Worm (Caenorhabditis elegans) whole organism, mixed stage, embryonic: ENCODE measurements around the gene unc-30.

ENCODE experiments used
- M03D4.4 ChIP-seq: sonication (generic microtip); optimal IDR thresholded peaks from 2 replicates; lab custom pipeline; 2017; ENCODE audit warnings: mild to moderate bottlenecking, missing genetic modification characterization, missing compliant biosample characterization
- bed-3 ChIP-seq: fragments of 200-800 bp; sonication (Bioruptor generic); optimal IDR thresholded peaks from 3 replicates; lab custom pipeline; 2018; ENCODE audit warnings: mild to moderate bottlenecking, missing genetic modification characterization, moderate library complexity, missing compliant biosample characterization
- blmp-1 ChIP-seq: fragments of 150-350 bp; optimal IDR thresholded peaks from 2 replicates; lab custom pipeline; 2014; ENCODE audit warnings: missing biosample characterization, missing genetic modification characterization
- ceh-39 ChIP-seq: fragments of 150-350 bp; optimal IDR thresholded peaks from 2 replicates; lab custom pipeline; 2014; ENCODE audit warnings: missing biosample characterization, missing genetic modification characterization
- ceh-43 ChIP-seq: fragments of 200-800 bp; sonication (Bioruptor generic); optimal IDR thresholded peaks from 2 replicates; lab custom pipeline; 2018; ENCODE audit warnings: mild to moderate bottlenecking, missing genetic modification characterization, moderate library complexity, missing compliant biosample characterization
- ceh-83 ChIP-seq: fragments of 200-800 bp; sonication (Bioruptor generic); optimal IDR thresholded peaks from 2 replicates; lab custom pipeline; 2018; ENCODE audit warnings: mild to moderate bottlenecking, missing genetic modification characterization, missing compliant biosample characterization
- ces-1 ChIP-seq: fragments of 150-350 bp; optimal IDR thresholded peaks from 2 replicates; lab custom pipeline; 2014; ENCODE audit warnings: missing biosample characterization, missing genetic modification reagents, missing genetic modification characterization
- cnd-1 ChIP-seq: fragments of 200-800 bp; sonication (Bioruptor generic); optimal IDR thresholded peaks from 2 replicates; lab custom pipeline; 2018; ENCODE audit warnings: mild to moderate bottlenecking, missing genetic modification characterization, missing compliant biosample characterization
- drap-1 ChIP-seq: fragments of 200-800 bp; sonication (Bioruptor generic); optimal IDR thresholded peaks from 3 replicates; lab custom pipeline; 2018; ENCODE audit warnings: mild to moderate bottlenecking, missing genetic modification characterization, missing compliant biosample characterization
- flh-1 ChIP-seq: fragments of 200-800 bp; sonication (Bioruptor generic); optimal IDR thresholded peaks from 2 replicates; lab custom pipeline; 2018; ENCODE audit warnings: mild to moderate bottlenecking, missing genetic modification characterization, moderate library complexity, missing compliant biosample characterization
- hlh-1 ChIP-seq: fragments of 150-350 bp; optimal IDR thresholded peaks from 2 replicates; lab custom pipeline; 2014; ENCODE audit warnings: missing biosample characterization, missing genetic modification reagents, missing genetic modification characterization
- lin-13 ChIP-seq: fragments of 150-350 bp; optimal IDR thresholded peaks from 2 replicates; lab custom pipeline; 2014; ENCODE audit warnings: missing biosample characterization, missing genetic modification characterization
- lsy-2 ChIP-seq: fragments of 150-350 bp; optimal IDR thresholded peaks from 2 replicates; lab custom pipeline; 2014; ENCODE audit warnings: missing biosample characterization, missing genetic modification characterization
- mab-5 ChIP-seq: fragments of 150-350 bp; optimal IDR thresholded peaks from 2 replicates; lab custom pipeline; 2014; ENCODE audit warnings: missing biosample characterization, missing genetic modification characterization
- mep-1 ChIP-seq: fragments of 150-350 bp; optimal IDR thresholded peaks from 2 replicates; lab custom pipeline; 2017; ENCODE audit warnings: missing biosample characterization, missing genetic modification reagents, missing genetic modification characterization, inconsistent platforms
- mls-2 ChIP-seq: sonication (generic microtip); optimal IDR thresholded peaks from 2 replicates; lab custom pipeline; 2016; ENCODE audit warnings: mild to moderate bottlenecking, missing genetic modification characterization, moderate library complexity, missing compliant biosample characterization
- nhr-12 ChIP-seq: fragments of 150-350 bp; optimal IDR thresholded peaks from 2 replicates; lab custom pipeline; 2014; ENCODE audit warnings: missing biosample characterization, missing genetic modification characterization
- nhr-2 ChIP-seq: fragments of 150-350 bp; optimal IDR thresholded peaks from 2 replicates; lab custom pipeline; 2014; ENCODE audit warnings: missing biosample characterization, missing genetic modification characterization
- nhr-237 ChIP-seq: fragments of 150-350 bp; optimal IDR thresholded peaks from 2 replicates; lab custom pipeline; 2014; ENCODE audit warnings: missing biosample characterization, missing genetic modification characterization
- nhr-28 ChIP-seq: fragments of 150-350 bp; optimal IDR thresholded peaks from 2 replicates; lab custom pipeline; 2014; ENCODE audit warnings: missing biosample characterization, missing genetic modification characterization
- nhr-76 ChIP-seq: sonication (generic microtip); optimal IDR thresholded peaks from 2 replicates; lab custom pipeline; 2017; ENCODE audit warnings: missing biosample characterization, missing genetic modification characterization
- pha-4 ChIP-seq: fragments of 150-350 bp; optimal IDR thresholded peaks from 2 replicates; lab custom pipeline; 2018; ENCODE audit warnings: missing biosample characterization, missing genetic modification reagents, missing genetic modification characterization
- sem-2 ChIP-seq: fragments of 200-800 bp; sonication (Bioruptor generic); optimal IDR thresholded peaks from 2 replicates; lab custom pipeline; 2018; ENCODE audit warnings: mild to moderate bottlenecking, missing genetic modification characterization, missing compliant biosample characterization
- snpc-4 ChIP-seq: fragments of 150-350 bp; optimal IDR thresholded peaks from 2 replicates; lab custom pipeline; 2014; ENCODE audit warnings: missing biosample characterization, missing genetic modification characterization
- sptf-1 ChIP-seq: sonication (generic microtip); optimal IDR thresholded peaks from 2 replicates; lab custom pipeline; 2017; ENCODE audit warnings: mild to moderate bottlenecking, missing genetic modification characterization, moderate library complexity, missing compliant biosample characterization
- tbx-8 ChIP-seq: fragments of 200-800 bp; sonication (Bioruptor generic); optimal IDR thresholded peaks from 2 replicates; lab custom pipeline; 2018; ENCODE audit warnings: mild to moderate bottlenecking, missing genetic modification characterization, moderate library complexity, missing compliant biosample characterization
- unc-120 ChIP-seq: sonication (generic microtip); optimal IDR thresholded peaks from 2 replicates; lab custom pipeline; 2017; ENCODE audit warnings: missing genetic modification characterization, missing compliant biosample characterization; ENCODE audit not compliant: poor library complexity, severe bottlenecking
- unc-39 ChIP-seq: fragments of 150-350 bp; optimal IDR thresholded peaks from 2 replicates; lab custom pipeline; 2014; ENCODE audit warnings: missing biosample characterization, missing genetic modification characterization
- unc-62 ChIP-seq: fragments of 150-350 bp; optimal IDR thresholded peaks from 2 replicates; lab custom pipeline; 2014; ENCODE audit warnings: missing biosample characterization, missing genetic modification reagents, missing genetic modification characterization
- zip-8 ChIP-seq: fragments of 150-350 bp; optimal IDR thresholded peaks from 2 replicates; lab custom pipeline; 2014; ENCODE audit warnings: missing biosample characterization, missing genetic modification characterization
- ztf-11 ChIP-seq: fragments of 150-350 bp; optimal IDR thresholded peaks from 2 replicates; lab custom pipeline; 2014; ENCODE audit warnings: missing biosample characterization, missing genetic modification characterization

Gene unc-30

DNA sequence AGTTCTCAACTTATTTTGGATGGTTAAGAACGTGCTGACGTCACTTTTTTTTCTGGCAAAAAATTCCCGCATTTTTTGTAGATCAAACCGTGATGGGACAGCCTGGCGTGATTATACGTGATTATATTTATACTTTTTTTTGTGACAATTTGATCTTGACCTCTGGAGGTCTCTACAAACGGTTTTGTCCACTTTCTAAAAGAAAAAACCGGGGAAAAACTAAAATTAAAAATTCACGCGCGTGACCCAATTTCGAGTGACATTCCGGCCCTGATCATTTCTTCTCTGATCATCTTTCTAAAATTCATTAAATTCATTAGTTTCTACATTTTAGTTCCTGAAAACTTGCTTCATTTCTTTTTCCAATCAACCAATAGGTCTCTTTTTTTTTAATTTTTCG lies 13.9 kb upstream of the unc-30 start, which contains the start of gene rde-11:
Gene rde-11, plus strand, starts transcription at position 301 of the 400 bp plus-strand sequence.
- TF ChIP-seq nhr-12 (tag; lab: Kevin White, UChicago) (no peak), ceh-39 (tag; lab: Kevin White, UChicago) (no peak), blmp-1 (tag; lab: Kevin White, UChicago) (no peak), ceh-43 (GFP tag; lab: Kevin White, UChicago) (no peak), mab-5 (tag; lab: Kevin White, UChicago) (no peak), mep-1 (tag; lab: Kevin White, UChicago) (no peak), bed-3 (GFP tag; lab: Kevin White, UChicago) (no peak), sptf-1 (tag; lab: Kevin White, UChicago) (no peak), flh-1 (GFP tag; lab: Kevin White, UChicago) (no peak), ztf-11 (tag; lab: Kevin White, UChicago) (no peak), zip-8 (no peak), unc-120 (tag; lab: Kevin White, UChicago) (no peak), ceh-83 (GFP tag; lab: Kevin White, UChicago) (no peak), M03D4.4 (tag; lab: Kevin White, UChicago) (no peak), lin-13 (tag; lab: Kevin White, UChicago) (no peak)

DNA sequence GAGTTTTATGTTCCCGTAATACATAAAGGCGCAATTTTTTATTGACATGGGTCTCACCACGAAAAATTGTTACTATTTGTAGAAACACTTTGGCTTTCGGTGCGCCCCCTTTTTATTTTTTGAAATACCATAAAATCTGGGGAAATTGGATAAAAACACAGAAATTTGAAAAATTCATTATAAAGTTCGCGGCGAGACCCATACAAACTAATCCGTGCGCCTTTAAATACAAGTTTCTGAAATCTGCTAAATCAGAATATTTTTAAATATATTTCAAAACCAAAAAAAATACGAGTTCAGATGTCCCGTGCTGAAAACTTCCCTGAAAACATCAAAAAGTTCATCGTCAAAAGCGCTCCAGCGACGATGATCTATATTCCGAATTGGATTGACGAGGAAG lies 11.4 kb upstream of the unc-30 start, which contains the start of gene B0564.2:
Gene B0564.2, plus strand, starts transcription at position 301 of the 400 bp plus-strand sequence.
- TF ChIP-seq zip-8 (no peak), flh-1 (GFP tag; lab: Kevin White, UChicago) (no peak), nhr-12 (tag; lab: Kevin White, UChicago) (no peak), mab-5 (tag; lab: Kevin White, UChicago) (no peak), nhr-237 (tag; lab: Kevin White, UChicago) (no peak), ceh-43 (GFP tag; lab: Kevin White, UChicago) (no peak), sptf-1 (tag; lab: Kevin White, UChicago) (no peak), unc-39 (no peak)

DNA sequence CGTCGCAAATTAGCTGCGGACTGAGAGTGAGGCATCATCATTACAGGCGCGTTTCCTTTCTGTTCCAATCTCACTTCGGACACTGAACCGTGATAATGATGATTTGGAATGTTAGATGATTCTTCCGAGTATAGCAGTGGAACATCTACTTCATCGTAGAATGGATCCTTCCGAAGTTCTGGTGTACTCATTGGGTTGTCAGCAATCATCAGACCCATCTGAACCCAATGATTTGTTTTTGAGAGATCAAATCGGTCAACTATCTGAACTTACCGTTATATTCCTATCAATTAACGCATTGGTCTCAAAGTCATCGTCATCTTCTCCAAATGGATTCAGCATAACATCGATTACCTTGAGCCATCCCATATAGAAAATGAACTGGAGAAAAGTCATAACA lies 10.3 kb upstream of the unc-30 start:
- TF ChIP-seq M03D4.4 (tag; lab: Kevin White, UChicago) = no peak
- no peak for TF ChIP-seq hlh-1 (tag; lab: Kevin White, UChicago)
- TF ChIP-seq mab-5 (tag; lab: Kevin White, UChicago) = no peak
- TF ChIP-seq zip-8 = no peak
- TF ChIP-seq nhr-2 (tag; lab: Kevin White, UChicago) = no peak
- no peak for TF ChIP-seq ceh-43 (GFP tag; lab: Kevin White, UChicago)
- no peak for TF ChIP-seq blmp-1 (tag; lab: Kevin White, UChicago)
- TF ChIP-seq ces-1 = no peak
- TF ChIP-seq unc-120 (tag; lab: Kevin White, UChicago) = no peak
- TF ChIP-seq tbx-8 (GFP tag; lab: Kevin White, UChicago) = no peak
- no peak for TF ChIP-seq drap-1 (GFP tag; lab: Kevin White, UChicago)
- TF ChIP-seq mep-1 (tag; lab: Kevin White, UChicago) = no peak
- TF ChIP-seq ceh-39 (tag; lab: Kevin White, UChicago) = no peak
- TF ChIP-seq flh-1 (GFP tag; lab: Kevin White, UChicago) = no peak
- TF ChIP-seq, all 35 proteins: peak for 0

DNA sequence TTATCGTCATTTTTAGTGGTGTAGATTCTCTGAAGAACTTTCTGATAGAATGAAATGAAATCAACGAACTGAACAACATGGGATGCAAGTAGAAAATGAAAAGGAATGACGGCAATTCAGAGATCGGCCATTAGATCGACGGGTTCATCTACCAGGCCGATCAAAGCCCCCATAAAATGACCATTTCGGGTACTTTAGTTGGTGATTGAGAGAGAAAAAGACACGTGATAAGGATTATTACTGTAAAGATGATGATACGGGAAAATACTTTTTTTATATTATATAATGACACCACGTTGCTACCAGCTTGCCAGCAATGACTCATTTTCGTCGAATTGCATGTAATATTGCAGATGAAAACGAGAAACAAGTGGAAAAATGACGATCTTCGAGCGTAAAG lies 9.0 kb upstream of the unc-30 start, which contains the start of gene best-1:
Gene best-1, minus strand, starts transcription at position 29 of the 400 bp plus-strand sequence.
- TF ChIP-seq ceh-43 (GFP tag; lab: Kevin White, UChicago) (no peak), lsy-2 (tag; lab: Kevin White, UChicago) (no peak), pha-4 (tag; lab: Kevin White, UChicago) (no peak), ceh-39 (tag; lab: Kevin White, UChicago) (no peak), snpc-4 (tag; lab: Kevin White, UChicago) (no peak), ceh-83 (GFP tag; lab: Kevin White, UChicago) (no peak), bed-3 (GFP tag; lab: Kevin White, UChicago) (no peak)

DNA sequence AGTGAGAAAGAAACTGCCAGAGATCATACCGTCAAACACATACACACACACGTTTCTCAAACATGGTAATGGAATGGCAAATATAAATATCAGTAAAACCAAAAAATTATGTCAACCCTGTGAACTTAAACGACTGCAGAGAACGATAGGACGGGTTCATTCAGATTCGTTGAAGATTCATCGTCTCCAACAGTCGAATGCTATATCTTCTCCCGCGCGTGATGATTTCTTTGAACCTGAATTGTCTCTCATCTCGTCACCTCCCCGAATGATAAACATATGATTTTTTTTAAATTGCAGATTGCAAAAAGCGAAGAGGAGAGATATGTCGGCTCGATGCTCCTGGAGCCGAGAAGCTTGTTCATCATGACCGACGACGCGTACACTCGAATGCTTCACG lies 7.9 kb upstream of the unc-30 start:
- TF ChIP-seq unc-39 = no peak
- TF ChIP-seq lin-13 (tag; lab: Kevin White, UChicago) = no peak
- TF ChIP-seq sem-2 (GFP tag; lab: Kevin White, UChicago) = no peak
- TF ChIP-seq M03D4.4 (tag; lab: Kevin White, UChicago) = no peak
- no peak for TF ChIP-seq drap-1 (GFP tag; lab: Kevin White, UChicago)
- no peak for TF ChIP-seq cnd-1 (tag; lab: Kevin White, UChicago)
- no peak for TF ChIP-seq snpc-4 (tag; lab: Kevin White, UChicago)
- no peak for TF ChIP-seq sptf-1 (tag; lab: Kevin White, UChicago)
- no peak for TF ChIP-seq nhr-28 (tag; lab: Kevin White, UChicago)
- TF ChIP-seq ztf-11 (tag; lab: Kevin White, UChicago) = no peak
- TF ChIP-seq ceh-39 (tag; lab: Kevin White, UChicago) = no peak
- TF ChIP-seq nhr-2 (tag; lab: Kevin White, UChicago) = no peak
- no peak for TF ChIP-seq nhr-76 (tag; lab: Kevin White, UChicago)
- no peak for TF ChIP-seq unc-62 (GFP tag; lab: Kevin White, UChicago)
- TF ChIP-seq zip-8 = no peak
- TF ChIP-seq bed-3 (GFP tag; lab: Kevin White, UChicago) = no peak
- no peak for TF ChIP-seq mep-1 (tag; lab: Kevin White, UChicago)
- no peak for TF ChIP-seq mls-2 (tag; lab: Kevin White, UChicago)
- no peak for TF ChIP-seq lsy-2 (tag; lab: Kevin White, UChicago)
